Worm (Caenorhabditis elegans) whole organism, L1 larva: Measurements from ENCODE around the gene gst-19.

ENCODE experiments used
- C34B4.2 ChIP-seq: sonication (generic microtip); optimal IDR thresholded peaks from 2 replicates; lab custom pipeline; 2017; ENCODE audit warnings: mild to moderate bottlenecking, missing genetic modification characterization, missing compliant biosample characterization
- Y116A8C.19 ChIP-seq: sonication (generic microtip); optimal IDR thresholded peaks from 2 replicates; lab custom pipeline; 2016; ENCODE audit warnings: missing compliant biosample characterization, missing genetic modification characterization, borderline replicate concordance
- alr-1 ChIP-seq: fragments of 200-800 bp; sonication (Bioruptor generic); optimal IDR thresholded peaks from 2 replicates; lab custom pipeline; 2018; ENCODE audit warnings: borderline replicate concordance, mild to moderate bottlenecking, missing genetic modification characterization, missing compliant biosample characterization
- ceh-90 ChIP-seq: sonication (generic microtip); optimal IDR thresholded peaks from 2 replicates; lab custom pipeline; 2016; ENCODE audit warnings: missing genetic modification characterization, missing compliant biosample characterization
- dpl-1 ChIP-seq, 3 experiments: fragments of 150-350 bp in 2 of 3; sonication (generic microtip) in 1 of 3; optimal IDR thresholded peaks; 2 replicates each; lab custom pipeline; 2014 to 2017; ENCODE audit warnings: missing biosample characterization in 3 of 3, missing genetic modification characterization in 3 of 3, missing genetic modification reagents in 3 of 3
- efl-1 ChIP-seq, 4 experiments: fragments of 150-350 bp; optimal IDR thresholded peaks in 3 of 4; peaks in 1 of 4; 1 replicate in 1 of 4; 2 replicates in 3 of 4; lab custom pipeline; 2014; ENCODE audit warnings: missing biosample characterization in 2 of 4, missing genetic modification characterization in 2 of 4, missing genetic modification reagents in 2 of 4
- efl-3 ChIP-seq: fragments of 200-800 bp; sonication (Bioruptor generic); optimal IDR thresholded peaks from 2 replicates; lab custom pipeline; 2018; ENCODE audit warnings: mild to moderate bottlenecking, missing genetic modification characterization, missing compliant biosample characterization
- hlh-4 ChIP-seq: sonication (generic microtip); optimal IDR thresholded peaks from 2 replicates; lab custom pipeline; 2016; ENCODE audit warnings: mild to moderate bottlenecking, missing genetic modification characterization, missing compliant biosample characterization
- hpl-2 ChIP-seq: fragments of 150-350 bp; optimal IDR thresholded peaks from 2 replicates; lab custom pipeline; 2014; ENCODE audit warnings: missing biosample characterization, missing genetic modification reagents, missing genetic modification characterization
- jun-1 ChIP-seq: fragments of 150-350 bp; optimal IDR thresholded peaks from 2 replicates; lab custom pipeline; 2014; ENCODE audit warnings: missing biosample characterization, missing genetic modification reagents, missing genetic modification characterization
- lin-14 ChIP-seq: fragments of 200-800 bp; sonication (Bioruptor generic); optimal IDR thresholded peaks from 2 replicates; lab custom pipeline; 2018; ENCODE audit warnings: mild to moderate bottlenecking, missing genetic modification characterization, moderate library complexity, missing compliant biosample characterization
- lin-35 ChIP-seq, 2 experiments: fragments of 150-350 bp; optimal IDR thresholded peaks; 2 replicates each; lab custom pipeline; 2014; ENCODE audit warnings: missing biosample characterization in 2 of 2, missing genetic modification characterization in 2 of 2, missing genetic modification reagents in 2 of 2
- lir-3 ChIP-seq: sonication (generic microtip); optimal IDR thresholded peaks from 2 replicates; lab custom pipeline; 2016; ENCODE audit warnings: mild to moderate bottlenecking, missing genetic modification characterization, moderate library complexity, missing compliant biosample characterization; ENCODE audit not compliant: poor library complexity
- lsy-2 ChIP-seq, 2 experiments: fragments of 150-350 bp; optimal IDR thresholded peaks; 2 replicates each; lab custom pipeline; 2014; ENCODE audit warnings: missing biosample characterization in 2 of 2, missing genetic modification characterization in 2 of 2
- mab-9 ChIP-seq: fragments of 200-800 bp; sonication (Bioruptor generic); IDR thresholded peaks from 2 replicates; pipeline ENCODE4 v1.3.6; 2022; ENCODE audit warnings: missing genetic modification reagents, missing genetic modification characterization, missing compliant biosample characterization
- nhr-19 ChIP-seq: fragments of 200-800 bp; sonication (Bioruptor generic); conservative IDR thresholded peaks from 2 replicates; pipeline ENCODE4 v1.3.6; 2022; ENCODE audit warnings: missing genetic modification characterization, missing compliant biosample characterization
- nhr-20 ChIP-seq: sonication (generic microtip); optimal IDR thresholded peaks from 2 replicates; lab custom pipeline; 2016; ENCODE audit warnings: mild to moderate bottlenecking, missing genetic modification characterization, missing compliant biosample characterization
- nhr-237 ChIP-seq: fragments of 150-350 bp; optimal IDR thresholded peaks from 2 replicates; lab custom pipeline; 2014; ENCODE audit warnings: missing biosample characterization, missing genetic modification characterization
- nhr-47 ChIP-seq: sonication (generic microtip); optimal IDR thresholded peaks from 2 replicates; lab custom pipeline; 2016; ENCODE audit warnings: mild to moderate bottlenecking, missing genetic modification characterization, moderate library complexity, missing compliant biosample characterization
- nhr-71 ChIP-seq: sonication (generic microtip); optimal IDR thresholded peaks from 2 replicates; lab custom pipeline; 2016; ENCODE audit warnings: mild to moderate bottlenecking, missing genetic modification characterization, moderate library complexity, missing compliant biosample characterization
- nhr-76 ChIP-seq: sonication (generic microtip); optimal IDR thresholded peaks from 2 replicates; lab custom pipeline; 2017; ENCODE audit warnings: missing biosample characterization, missing genetic modification characterization
- nhr-84 ChIP-seq: sonication (generic microtip); optimal IDR thresholded peaks from 2 replicates; lab custom pipeline; 2017; ENCODE audit warnings: missing biosample characterization, missing genetic modification characterization
- nhr-85 ChIP-seq: sonication (generic microtip); peaks from one replicate; lab custom pipeline; 2016; ENCODE audit warnings: missing genetic modification characterization, inconsistent platforms, missing compliant biosample characterization
- nhr-90 ChIP-seq: sonication (generic microtip); optimal IDR thresholded peaks from 2 replicates; lab custom pipeline; 2016; ENCODE audit warnings: mild to moderate bottlenecking, missing genetic modification characterization, missing compliant biosample characterization; ENCODE audit not compliant: poor library complexity
- pag-3 ChIP-seq: sonication (generic microtip); optimal IDR thresholded peaks from 2 replicates; lab custom pipeline; 2017; ENCODE audit warnings: missing genetic modification characterization, mild to moderate bottlenecking, missing compliant biosample characterization, antibody characterized with exemption, borderline replicate concordance; ENCODE audit not compliant: insufficient read depth
- pax-3 ChIP-seq: fragments of 200-800 bp; sonication (Bioruptor generic); optimal IDR thresholded peaks from 2 replicates; lab custom pipeline; 2018; ENCODE audit warnings: mild to moderate bottlenecking, missing genetic modification characterization, moderate library complexity, missing compliant biosample characterization
- sox-4 ChIP-seq: sonication (generic microtip); optimal IDR thresholded peaks from 2 replicates; lab custom pipeline; 2016; ENCODE audit warnings: missing genetic modification characterization, missing compliant biosample characterization
- sup-37 ChIP-seq: fragments of 200-800 bp; sonication (Bioruptor generic); optimal IDR thresholded peaks from 2 replicates; lab custom pipeline; 2018; ENCODE audit warnings: mild to moderate bottlenecking, missing genetic modification characterization, missing compliant biosample characterization
- tlp-1 ChIP-seq: fragments of 150-350 bp; optimal IDR thresholded peaks from 2 replicates; lab custom pipeline; 2014; ENCODE audit warnings: missing biosample characterization, missing genetic modification characterization
- unc-30 ChIP-seq: sonication (generic microtip); optimal IDR thresholded peaks from 2 replicates; lab custom pipeline; 2017; ENCODE audit warnings: missing biosample characterization, missing genetic modification characterization
- unc-98 ChIP-seq: fragments of 200-800 bp; sonication (Bioruptor generic); IDR thresholded peaks from 2 replicates; pipeline ENCODE4 v1.3.6; 2022; ENCODE audit warnings: missing genetic modification characterization, missing compliant biosample characterization
- xbp-1 ChIP-seq: sonication (generic microtip); optimal IDR thresholded peaks from 2 replicates; lab custom pipeline; 2016; ENCODE audit warnings: missing genetic modification characterization, missing compliant biosample characterization
- zag-1 ChIP-seq: fragments of 150-350 bp; optimal IDR thresholded peaks from 2 replicates; lab custom pipeline; 2014; ENCODE audit warnings: missing biosample characterization, missing genetic modification characterization

Gene gst-19

DNA sequence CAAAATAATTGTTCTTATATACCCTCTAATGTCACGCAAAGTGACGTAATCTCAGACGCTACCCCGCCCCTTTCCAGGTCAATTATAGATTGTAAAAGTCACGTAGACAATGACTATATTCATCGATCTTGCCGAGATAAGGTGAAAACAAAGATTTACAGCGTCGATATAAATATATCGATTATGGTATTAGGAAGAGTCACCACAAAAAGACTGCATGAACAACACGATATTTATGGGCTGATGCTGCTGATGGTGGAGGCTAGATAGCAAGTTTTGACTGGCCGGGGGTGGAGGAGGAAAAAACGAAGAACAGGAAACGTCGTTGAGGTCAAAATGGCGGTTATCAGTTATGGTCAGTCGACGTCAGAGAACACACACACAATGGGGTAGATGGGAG is 11.6 kb upstream of the gst-19 start (continued):
- TF ChIP-seq jun-1 (tag; lab: Kevin White, UChicago) = no peak
- TF ChIP-seq pax-3 = no peak
- peak; percentile 48 for TF ChIP-seq lin-14 (GFP tag; lab: Kevin White, UChicago)
- TF ChIP-seq lsy-2 (tag; optimal IDR thresholded peaks at IDR 0.05; lab: Kevin White, UChicago) = no peak
- peak; percentile 69 for TF ChIP-seq nhr-20 (tag; lab: Kevin White, UChicago)
- TF ChIP-seq pag-3 (tag; lab: Kevin White, UChicago) = no peak
- TF ChIP-seq nhr-90 (tag; lab: Kevin White, UChicago) = peak; percentile 56
- no peak for TF ChIP-seq nhr-47 (tag; lab: Kevin White, UChicago)
- TF ChIP-seq, all 84 proteins: peak for 14

DNA sequence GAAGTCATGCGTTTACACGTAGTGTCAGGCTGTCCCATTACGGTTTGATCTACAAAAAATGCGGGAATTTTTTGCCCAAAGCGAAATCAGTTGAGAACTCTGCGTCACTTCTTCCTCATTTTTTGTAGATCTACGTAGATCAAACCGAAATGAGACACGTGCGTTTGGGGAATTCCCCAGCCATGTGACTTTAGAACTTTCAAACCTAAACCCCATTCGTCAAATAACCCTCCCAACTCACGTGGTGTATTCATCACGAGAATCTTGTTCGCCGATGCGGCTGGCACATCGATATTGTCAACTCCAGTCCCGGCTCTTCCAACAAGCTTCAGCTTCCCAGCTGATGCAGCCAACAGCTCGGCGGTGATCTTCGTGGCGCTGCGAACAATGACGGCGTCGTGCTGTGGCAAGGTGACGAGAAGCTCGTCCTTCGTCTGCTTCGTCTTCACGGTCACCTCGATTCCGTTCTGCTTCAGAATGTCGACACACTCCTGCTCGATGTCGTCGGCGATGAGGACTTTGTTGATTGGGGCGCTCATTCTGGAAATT is 11.1 kb upstream of the gst-19 start, which contains the start of gene phdh-1:
Gene phdh-1 (minus strand): TSS at position 540 of the 549 bp plus-strand sequence.
- TF ChIP-seq dpl-1 (GFP tag; optimal IDR thresholded peaks at IDR 0.05; lab: Kevin White, UChicago) (no peak), nhr-237 (tag; lab: Kevin White, UChicago) (no peak), efl-1 (optimal IDR thresholded peaks at IDR 0.05; lab: Kevin White, UChicago) (no peak), efl-1 (GFP tag; optimal IDR thresholded peaks at IDR 0.05 in 1 of 2; lab: Kevin White, UChicago) (peak in 1 of 2 experiments; percentile 69), nhr-85 (tag; lab: Kevin White, UChicago) (peak; percentile 78), lin-35 (GFP tag; optimal IDR thresholded peaks at IDR 0.05; lab: Kevin White, UChicago) (peak in 1 of 2 experiments; percentile 44), nhr-19 (0 out of 2 replicates have a peak, but pooled peaks have one; percentile 35), hlh-4 (tag; lab: Kevin White, UChicago) (no peak), sox-4 (tag; lab: Kevin White, UChicago) (no peak), efl-3 (GFP tag; lab: Kevin White, UChicago) (no peak), unc-98 (GFP tag; lab: Robert Waterston, UW) (no peak), xbp-1 (no peak), ceh-90 (tag; lab: Kevin White, UChicago) (no peak)

DNA sequence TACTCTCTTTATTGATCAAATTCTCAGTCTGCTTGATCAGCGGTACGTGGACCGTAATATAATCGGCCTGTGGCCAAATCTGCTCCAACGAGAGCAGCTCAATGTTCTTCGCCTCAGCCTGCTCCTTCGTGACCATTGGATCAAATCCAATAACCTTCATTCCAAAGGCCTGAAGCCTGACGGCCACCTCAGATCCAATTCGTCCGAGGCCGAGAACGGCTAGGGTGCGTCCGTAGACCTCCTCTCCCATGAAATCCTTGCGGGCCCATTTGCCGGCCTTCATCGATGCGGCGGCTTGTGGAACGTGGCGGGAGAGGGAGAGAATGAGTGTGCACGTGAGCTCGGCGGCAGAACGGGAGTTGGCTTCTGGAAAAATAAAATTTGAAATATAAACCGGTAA is 10.5 kb upstream of the gst-19 start:
- TF ChIP-seq hpl-2 = no peak
- no peak for TF ChIP-seq unc-30 (tag; lab: Kevin White, UChicago)
- no peak for TF ChIP-seq lsy-2 (tag; optimal IDR thresholded peaks at IDR 0.05; lab: Kevin White, UChicago)
- no peak for TF ChIP-seq nhr-47 (tag; lab: Kevin White, UChicago)
- no peak for TF ChIP-seq nhr-84 (tag; lab: Kevin White, UChicago)
- no peak for TF ChIP-seq lir-3 (tag; lab: Kevin White, UChicago)
- no peak for TF ChIP-seq sup-37
- no peak for TF ChIP-seq tlp-1 (tag; lab: Kevin White, UChicago)
- no peak for TF ChIP-seq lin-14 (GFP tag; lab: Kevin White, UChicago)
- no peak for TF ChIP-seq Y116A8C.19 (tag; lab: Kevin White, UChicago)
- no peak for TF ChIP-seq unc-98 (GFP tag; lab: Robert Waterston, UW)
- no peak for TF ChIP-seq nhr-20 (tag; lab: Kevin White, UChicago)
- TF ChIP-seq hlh-4 (tag; lab: Kevin White, UChicago) = no peak
- no peak for TF ChIP-seq alr-1
- no peak for TF ChIP-seq C34B4.2 (tag; lab: Kevin White, UChicago)
- TF ChIP-seq nhr-76 (tag; lab: Kevin White, UChicago) = no peak
- TF ChIP-seq zag-1 (tag; lab: Kevin White, UChicago) = no peak
- TF ChIP-seq mab-9 (GFP tag; lab: Robert Waterston, UW) = no peak
- TF ChIP-seq nhr-85 (tag; lab: Kevin White, UChicago) = no peak
- TF ChIP-seq nhr-71 (tag; lab: Kevin White, UChicago) = no peak

DNA sequence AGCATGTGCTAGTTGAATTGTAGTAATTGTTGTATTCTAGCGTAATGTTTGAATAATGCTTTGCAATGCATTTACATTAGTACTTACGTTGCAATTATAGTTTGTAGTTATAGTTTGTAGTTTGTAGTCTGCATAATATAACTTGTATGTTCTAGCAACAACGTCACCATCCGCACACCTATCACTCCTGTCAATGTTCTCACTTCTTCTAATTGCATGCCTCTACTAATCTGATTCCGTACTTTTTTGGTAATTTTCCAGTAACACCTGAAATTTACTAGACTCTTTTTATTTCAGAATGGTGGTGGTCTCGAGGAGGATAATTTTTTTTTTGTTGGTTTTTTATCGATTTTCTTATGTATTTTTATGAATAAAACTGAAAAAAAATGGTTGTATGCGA is 9.7 kb upstream of the gst-19 start:
- TF ChIP-seq unc-30 (tag; lab: Kevin White, UChicago) = no peak
- TF ChIP-seq efl-1 (optimal IDR thresholded peaks at IDR 0.05; lab: Kevin White, UChicago) = no peak
- TF ChIP-seq efl-1 (GFP tag; optimal IDR thresholded peaks at IDR 0.05 in 1 of 2; lab: Kevin White, UChicago) = no peak
